Worm (Caenorhabditis elegans) whole organism, late embryonic: ENCODE measurements around the gene str-79.

Source experiments
- fax-1 ChIP-seq: sonication (generic microtip); optimal IDR thresholded peaks from 2 replicates; lab custom pipeline; 2016; ENCODE audit warnings: missing genotype, missing genetic modification characterization, missing compliant biosample characterization
- mec-3 ChIP-seq: sonication (generic microtip); optimal IDR thresholded peaks from 2 replicates; lab custom pipeline; 2016; ENCODE audit warnings: borderline replicate concordance, missing genetic modification characterization, missing compliant biosample characterization
- nhr-232 ChIP-seq: sonication (generic microtip); optimal IDR thresholded peaks from 2 replicates; lab custom pipeline; 2016; ENCODE audit warnings: missing genetic modification characterization, missing compliant biosample characterization
- sdc-2 ChIP-seq: sonication (generic microtip); optimal IDR thresholded peaks from 2 replicates; lab custom pipeline; 2016; ENCODE audit warnings: missing genotype, missing genetic modification characterization, missing compliant biosample characterization

ce11 chrX:1974699-1975098, 5.0 kb downstream of the str-79 start, which contains the start of gene F52D2.5:
- no peak for TF ChIP-seq fax-1 (tag; lab: Kevin White, UChicago)
- TF ChIP-seq nhr-232 (tag; lab: Kevin White, UChicago): no peak
- TF ChIP-seq sdc-2 (tag; lab: Kevin White, UChicago): no peak
- no peak for TF ChIP-seq mec-3 (tag; lab: Kevin White, UChicago)
